Fruit fly (Drosophila melanogaster) whole organism, embryonic: ENCODE data around the gene Alh.

Experiments used
- Ada2b ChIP-seq: fragments of 200-800 bp; sonication (Bioruptor generic); IDR thresholded peaks from 2 replicates; pipeline ENCODE4 v1.3.6; 2022; ENCODE audit warnings: missing biosample characterization, missing genetic modification characterization
- Atf6 ChIP-seq: fragments of 200-800 bp; sonication (Bioruptor generic); IDR thresholded peaks from 2 replicates; pipeline ENCODE4 v1.3.6; 2022; ENCODE audit warnings: missing biosample characterization, missing genetic modification characterization
- BtbVII ChIP-seq: fragments of 200-800 bp; sonication (Bioruptor generic); optimal IDR thresholded peaks from 3 replicates; lab custom pipeline; 2017; ENCODE audit warnings: missing biosample characterization, mild to moderate bottlenecking, missing genetic modification characterization
- C15 ChIP-seq: fragments of 200-800 bp; sonication (Bioruptor generic); IDR thresholded peaks from 3 replicates; pipeline ENCODE4 v1.3.6; 2022; ENCODE audit warnings: missing biosample characterization, missing genetic modification characterization
- CG10209 ChIP-seq: fragments of 200-800 bp; sonication (Bioruptor generic); optimal IDR thresholded peaks from 3 replicates; lab custom pipeline; 2017; ENCODE audit warnings: missing biosample characterization, mild to moderate bottlenecking, missing genetic modification characterization, missing genetic modification reagents
- CG11504 ChIP-seq: fragments of 200-800 bp; sonication (Bioruptor generic); optimal IDR thresholded peaks from 3 replicates; lab custom pipeline; 2019; ENCODE audit warnings: missing biosample characterization, mild to moderate bottlenecking, missing genetic modification characterization, moderate library complexity
- CG11696 ChIP-seq: fragments of 200-800 bp; sonication (Bioruptor generic); IDR thresholded peaks from 2 replicates; pipeline ENCODE4 v1.3.6; 2022; ENCODE audit warnings: missing biosample characterization, missing genetic modification characterization
- CG12391 ChIP-seq: fragments of 200-800 bp; sonication (Bioruptor generic); optimal IDR thresholded peaks from 3 replicates; lab custom pipeline; 2018; ENCODE audit warnings: missing biosample characterization, mild to moderate bottlenecking, missing genetic modification characterization, moderate library complexity
- CG17186 ChIP-seq: fragments of 200-800 bp; sonication (Bioruptor generic); optimal IDR thresholded peaks from 3 replicates; lab custom pipeline; 2017; ENCODE audit warnings: missing biosample characterization, missing genetic modification reagents, missing genetic modification characterization
- CG17385 ChIP-seq: fragments of 200-800 bp; sonication (Bioruptor generic); optimal IDR thresholded peaks from 3 replicates; lab custom pipeline; 2018; ENCODE audit warnings: missing biosample characterization, mild to moderate bottlenecking, missing genetic modification characterization
- CG1792 ChIP-seq: fragments of 200-800 bp; sonication (Bioruptor generic); optimal IDR thresholded peaks from 2 replicates; lab custom pipeline; 2016; ENCODE audit warnings: missing biosample characterization, missing genetic modification characterization
- CG18011 ChIP-seq: fragments of 200-800 bp; sonication (Bioruptor generic); optimal IDR thresholded peaks from 2 replicates; lab custom pipeline; 2017; ENCODE audit warnings: missing biosample characterization, missing genetic modification characterization, mild to moderate bottlenecking, moderate library complexity, missing genotype
- CG18764 ChIP-seq: fragments of 200-800 bp; sonication (Bioruptor generic); optimal IDR thresholded peaks from 3 replicates; lab custom pipeline; 2016; ENCODE audit warnings: missing biosample characterization, missing genetic modification characterization
- CG2120 ChIP-seq: fragments of 200-800 bp; sonication (Bioruptor generic); optimal IDR thresholded peaks from 3 replicates; lab custom pipeline; 2016; ENCODE audit warnings: missing biosample characterization, missing genetic modification characterization
- CG42726 ChIP-seq: fragments of 200-800 bp; sonication (Bioruptor generic); IDR thresholded peaks from 2 replicates; pipeline ENCODE4 v1.3.6; 2022; ENCODE audit warnings: missing biosample characterization, missing genetic modification characterization; ENCODE audit not compliant: partially characterized antibody
- CG4282 ChIP-seq: fragments of 200-800 bp; sonication (Bioruptor generic); optimal IDR thresholded peaks from 2 replicates; lab custom pipeline; 2016; ENCODE audit warnings: missing biosample characterization, missing genetic modification characterization
- CG4360 ChIP-seq: fragments of 200-800 bp; sonication (Bioruptor generic); IDR thresholded peaks from 2 replicates; pipeline ENCODE4 v1.3.6; 2022; ENCODE audit warnings: missing biosample characterization, missing genetic modification characterization
- CHES-1-like ChIP-seq: fragments of 200-800 bp; sonication (Bioruptor generic); optimal IDR thresholded peaks from 2 replicates; lab custom pipeline; 2016; ENCODE audit warnings: missing biosample characterization, missing genetic modification characterization
- CTCF ChIP-seq: fragments of 200-800 bp; sonication (Bioruptor generic); optimal IDR thresholded peaks from 2 replicates; lab custom pipeline; 2017; ENCODE audit warnings: missing biosample characterization, mild to moderate bottlenecking, missing genetic modification characterization, moderate library complexity
- Elba2 ChIP-seq: fragments of 200-800 bp; sonication (Bioruptor generic); optimal IDR thresholded peaks from 3 replicates; lab custom pipeline; 2016; ENCODE audit warnings: missing biosample characterization, missing genetic modification characterization
- Ets65A ChIP-seq: fragments of 200-800 bp; sonication (Bioruptor generic); peaks from one replicate; lab custom pipeline; 2016; ENCODE audit warnings: missing biosample characterization, missing genetic modification characterization
- Lim3 ChIP-seq: fragments of 200-800 bp; sonication (Bioruptor generic); IDR thresholded peaks from 2 replicates; pipeline ENCODE4 v1.3.6; 2022; ENCODE audit warnings: missing biosample characterization, missing genetic modification characterization
- Med ChIP-seq: fragments of 200-800 bp; sonication (Bioruptor generic); peaks from one replicate; lab custom pipeline; 2016; ENCODE audit warnings: missing biosample characterization, missing genetic modification characterization, mild to moderate bottlenecking, inconsistent platforms, moderate library complexity
- Nf-YC ChIP-seq: fragments of 200-800 bp; optimal IDR thresholded peaks from 3 replicates; lab custom pipeline; 2019; ENCODE audit warnings: missing biosample characterization, mild to moderate bottlenecking, missing genetic modification characterization, moderate library complexity
- Opbp ChIP-seq: fragments of 200-800 bp; sonication (Bioruptor generic); IDR thresholded peaks from 3 replicates; pipeline ENCODE4 v1.3.6; 2022; ENCODE audit warnings: missing biosample characterization, missing genetic modification characterization; ENCODE audit not compliant: partially characterized antibody
- Ptx1 ChIP-seq: fragments of 200-800 bp; sonication (Bioruptor generic); IDR thresholded peaks from 2 replicates; pipeline ENCODE4 v1.3.6; 2022; ENCODE audit warnings: missing biosample characterization, missing genetic modification characterization
- Rx ChIP-seq: fragments of 200-800 bp; sonication (Bioruptor generic); IDR thresholded peaks from 2 replicates; pipeline ENCODE4 v1.3.6; 2022; ENCODE audit warnings: missing biosample characterization, missing genetic modification characterization
- abd-A ChIP-seq: fragments of 200-800 bp; sonication (Bioruptor generic); optimal IDR thresholded peaks from 3 replicates; lab custom pipeline; 2019; ENCODE audit warnings: missing biosample characterization, mild to moderate bottlenecking, missing genetic modification characterization, moderate library complexity
- ac ChIP-seq: fragments of 200-800 bp; sonication (Bioruptor generic); optimal IDR thresholded peaks from 3 replicates; lab custom pipeline; 2017; ENCODE audit warnings: missing biosample characterization, mild to moderate bottlenecking, missing genetic modification characterization
- amos ChIP-seq: fragments of 200-800 bp; sonication (Bioruptor generic); IDR thresholded peaks from 2 replicates; pipeline ENCODE4 v1.3.6; 2022; ENCODE audit warnings: missing biosample characterization, missing genetic modification characterization; ENCODE audit not compliant: partially characterized antibody
- cad ChIP-seq: fragments of >200 bp; optimal IDR thresholded peaks from 2 replicates; lab custom pipeline; 2017; ENCODE audit warnings: missing biosample characterization, missing genetic modification characterization
- cg ChIP-seq: fragments of 200-800 bp; sonication (Bioruptor generic); optimal IDR thresholded peaks from 3 replicates; lab custom pipeline; 2019; ENCODE audit warnings: missing biosample characterization, mild to moderate bottlenecking, missing genetic modification characterization, moderate library complexity
- chif ChIP-seq, 2 experiments: fragments of 200-800 bp; sonication (Bioruptor generic); optimal IDR thresholded peaks; 3 replicates each; lab custom pipeline; 2016; ENCODE audit warnings: missing biosample characterization in 2 of 2, missing genetic modification characterization in 2 of 2
- chm ChIP-seq: fragments of 200-800 bp; sonication (Bioruptor generic); IDR thresholded peaks from 2 replicates; pipeline ENCODE4 v1.3.6; 2022; ENCODE audit warnings: missing biosample characterization, missing genetic modification characterization
- da ChIP-seq: fragments of 200-800 bp; sonication (Bioruptor generic); optimal IDR thresholded peaks from 2 replicates; lab custom pipeline; 2016; ENCODE audit warnings: missing biosample characterization, missing genetic modification characterization
- insv ChIP-seq, 2 experiments: fragments of 200-800 bp; sonication (Bioruptor generic); optimal IDR thresholded peaks; 3 replicates each; lab custom pipeline; 2016 to 2018; ENCODE audit warnings: missing biosample characterization in 2 of 2, missing genetic modification characterization in 2 of 2
- kay ChIP-seq: fragments of 200-800 bp; sonication (Bioruptor generic); optimal IDR thresholded peaks from 2 replicates; lab custom pipeline; 2016; ENCODE audit warnings: missing biosample characterization, missing genetic modification characterization
- lab ChIP-seq: fragments of 200-800 bp; sonication (Bioruptor generic); optimal IDR thresholded peaks from 3 replicates; lab custom pipeline; 2017; ENCODE audit warnings: missing biosample characterization, missing genetic modification characterization, mild to moderate bottlenecking, moderate library complexity, missing genetic modification reagents
- nerfin-2 ChIP-seq: fragments of 200-800 bp; sonication (Bioruptor generic); IDR thresholded peaks from 2 replicates; pipeline ENCODE4 v1.3.6; 2022; ENCODE audit warnings: missing biosample characterization, missing genetic modification characterization; ENCODE audit not compliant: partially characterized antibody
- oc ChIP-seq: fragments of 200-800 bp; sonication (Bioruptor generic); optimal IDR thresholded peaks from 2 replicates; lab custom pipeline; 2018; ENCODE audit warnings: missing biosample characterization, mild to moderate bottlenecking, missing genetic modification characterization, moderate library complexity
- onecut ChIP-seq: fragments of 200-800 bp; sonication (Bioruptor generic); IDR thresholded peaks from 2 replicates; pipeline ENCODE4 v1.3.6; 2022; ENCODE audit warnings: missing biosample characterization, missing genetic modification characterization
- pros ChIP-seq: fragments of 200-800 bp; sonication (Bioruptor generic); optimal IDR thresholded peaks from 3 replicates; lab custom pipeline; 2019; ENCODE audit warnings: missing biosample characterization, mild to moderate bottlenecking, missing genetic modification characterization, moderate library complexity
- pzg ChIP-seq: fragments of 200-800 bp; sonication (Bioruptor generic); optimal IDR thresholded peaks from 3 replicates; lab custom pipeline; 2018; ENCODE audit warnings: missing biosample characterization, mild to moderate bottlenecking, missing genetic modification characterization, moderate library complexity
- ranshi ChIP-seq: fragments of 200-800 bp; sonication (Bioruptor generic); IDR thresholded peaks from 2 replicates; pipeline ENCODE4 v1.3.6; 2022; ENCODE audit warnings: missing biosample characterization, missing genetic modification characterization
- scrt ChIP-seq: fragments of 200-800 bp; sonication (Bioruptor generic); optimal IDR thresholded peaks from 2 replicates; lab custom pipeline; 2018; ENCODE audit warnings: missing biosample characterization, mild to moderate bottlenecking, missing genetic modification characterization, moderate library complexity
- sens ChIP-seq: fragments of 200-800 bp; sonication (Bioruptor generic); peaks from one replicate; lab custom pipeline; 2016; ENCODE audit warnings: missing biosample characterization, missing genetic modification characterization
- sens-2 ChIP-seq: fragments of 200-800 bp; sonication (Bioruptor generic); IDR thresholded peaks from 2 replicates; pipeline ENCODE4 v1.3.6; 2022; ENCODE audit warnings: missing biosample characterization, missing genetic modification characterization
- seq ChIP-seq: fragments of 200-800 bp; sonication (Bioruptor generic); IDR thresholded peaks from 2 replicates; pipeline ENCODE4 v1.3.6; 2022; ENCODE audit warnings: missing biosample characterization, missing genetic modification characterization
- twi ChIP-seq: fragments of 200-800 bp; optimal IDR thresholded peaks from 2 replicates; lab custom pipeline; 2019; ENCODE audit warnings: missing biosample characterization, mild to moderate bottlenecking, missing genetic modification characterization, moderate library complexity

Gene Alh

DNA sequence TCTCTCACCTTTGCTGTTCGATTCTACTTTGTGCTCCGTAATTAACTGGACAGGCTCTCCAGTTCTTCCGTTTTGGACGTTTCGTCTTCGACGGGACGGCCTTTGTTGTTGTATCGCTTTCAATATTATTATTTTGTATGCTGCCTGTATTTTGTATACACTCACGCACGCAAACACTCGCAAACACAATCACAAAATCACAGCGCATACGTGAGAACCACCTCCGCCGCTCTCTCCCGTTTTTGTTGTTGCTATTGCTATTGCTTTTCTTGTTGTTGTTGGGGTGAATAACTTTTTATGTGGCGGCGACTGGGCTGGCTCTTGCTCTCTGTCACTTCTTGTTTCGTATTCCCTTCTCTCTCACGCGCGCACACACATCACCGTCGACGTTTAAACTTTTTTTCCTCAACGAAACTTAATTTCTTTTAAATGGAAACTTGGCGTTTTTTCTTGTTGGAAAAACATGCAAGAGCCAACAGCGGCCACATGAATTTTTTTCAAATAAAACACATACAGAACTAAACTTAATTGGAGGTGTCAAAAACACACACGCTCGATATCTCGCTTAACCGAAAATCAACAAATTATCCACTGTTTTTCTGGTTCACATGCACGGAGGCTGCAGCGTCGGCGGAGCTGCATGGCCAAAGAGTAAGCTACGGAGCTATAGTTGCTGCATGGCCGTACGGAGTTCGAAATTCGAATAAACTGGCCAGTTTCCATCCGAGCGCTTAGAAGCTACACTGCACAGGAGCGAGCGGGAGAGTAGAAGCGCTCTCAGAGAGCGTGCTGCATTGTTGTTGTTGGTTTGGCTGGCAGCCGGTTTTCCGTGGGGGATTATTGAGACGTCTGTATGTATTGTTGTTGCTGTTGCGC lies 16.0 kb downstream of the Alh start (continued):
- TF ChIP-seq CTCF (no peak), C15 (GFP tag; lab: Robert Waterston, UW) (no peak), CG11504 (tag; lab: Kevin White, UChicago) (no peak), pzg (GFP tag; lab: Kevin White, UChicago) (no peak), CG42726 (GFP tag; lab: Robert Waterston, UW) (no peak), Lim3 (GFP tag; lab: Robert Waterston, UW) (no peak), CG1792 (GFP tag; lab: Kevin White, UChicago) (no peak), oc (tag; lab: Kevin White, UChicago) (peak; percentile 10), CG11696 (GFP tag; lab: Robert Waterston, UW) (no peak), pros (GFP tag; lab: Kevin White, UChicago) (no peak), insv (GFP tag; optimal IDR thresholded peaks at IDR 0.05; lab: Kevin White, UChicago) (peak in 1 of 2 experiments; percentile 48), kay (peak; percentile 22), CHES-1-like (GFP tag; lab: Kevin White, UChicago) (no peak), scrt (no peak), amos (no peak), Ptx1 (GFP tag; lab: Robert Waterston, UW) (no peak), Atf6 (GFP tag; lab: Robert Waterston, UW) (no peak), Med (GFP tag; lab: Kevin White, UChicago) (peak; percentile 74), lab (GFP tag; lab: Kevin White, UChicago) (no peak), abd-A (tag; lab: Kevin White, UChicago) (peak; percentile 68)

DNA sequence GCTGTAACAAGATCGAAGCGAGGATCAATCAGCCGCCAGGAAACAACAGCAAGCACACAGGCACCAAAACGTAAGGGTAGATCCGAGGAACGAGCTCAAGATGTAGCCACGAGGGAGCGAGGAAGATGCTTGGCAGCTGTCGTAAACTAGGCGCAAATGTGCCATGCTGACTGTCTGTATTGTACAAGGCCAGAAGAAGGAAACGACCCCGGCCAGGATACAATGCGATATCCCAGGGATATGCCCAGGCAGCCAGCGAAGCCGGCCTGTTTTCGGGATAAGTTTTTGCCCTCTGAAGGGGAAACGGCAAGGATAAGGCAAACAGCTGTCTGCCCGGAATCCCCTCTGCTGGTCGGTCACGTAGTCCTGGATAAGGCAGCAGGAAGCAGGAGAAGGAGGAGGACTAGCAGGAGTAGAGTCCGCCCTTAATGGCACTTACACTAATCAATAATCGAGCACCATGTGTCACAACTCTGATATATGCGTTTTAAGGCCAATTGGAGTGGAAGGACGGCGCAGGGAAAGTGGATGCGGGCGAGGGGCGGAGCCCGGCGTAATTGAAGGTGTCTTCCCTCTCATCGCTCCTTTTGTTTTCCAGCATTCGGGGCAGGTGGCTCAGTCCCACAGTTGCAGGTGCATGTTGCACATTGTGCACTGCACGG lies 18.4 kb downstream of the Alh start:
- TF ChIP-seq ac (GFP tag; lab: Kevin White, UChicago) (peak; percentile 84), Ada2b (GFP tag; lab: Robert Waterston, UW) (no peak), CG12391 (tag; lab: Kevin White, UChicago) (no peak), CG18011 (no peak), Elba2 (GFP tag; lab: Kevin White, UChicago) (peak; percentile 18), da (GFP tag; lab: Kevin White, UChicago) (peak; percentile 30), twi (peak; percentile 93), Rx (GFP tag; lab: Robert Waterston, UW) (no peak), CG17186 (GFP tag; lab: Kevin White, UChicago) (no peak), CG2120 (GFP tag; lab: Kevin White, UChicago) (no peak), Nf-YC (no peak), CG18764 (GFP tag; lab: Kevin White, UChicago) (no peak), nerfin-2 (GFP tag; lab: Robert Waterston, UW) (no peak), chm (GFP tag; lab: Robert Waterston, UW) (no peak), Med (GFP tag; lab: Kevin White, UChicago) (peak; percentile 9), sens-2 (no peak), ranshi (no peak), Ets65A (GFP tag; lab: Kevin White, UChicago) (peak; percentile 14), onecut (GFP tag; lab: Robert Waterston, UW) (peak; percentile 43; the same call in 1 of the 2 replicates), cg (GFP tag; lab: Kevin White, UChicago) (no peak), sens (peak; percentile 70), CG4360 (GFP tag; lab: Robert Waterston, UW) (0 out of 2 replicates have a peak, but pooled peaks have one; percentile 22), chif (GFP tag; optimal IDR thresholded peaks at IDR 0.05; lab: Kevin White, UChicago) (no peak), CG10209 (GFP tag; lab: Kevin White, UChicago) (no peak), CG17385 (GFP tag; lab: Kevin White, UChicago) (no peak), seq (no peak), CG4282 (GFP tag; lab: Kevin White, UChicago) (no peak), BtbVII (GFP tag; lab: Kevin White, UChicago) (no peak), Opbp (GFP tag; lab: Robert Waterston, UW) (no peak), cad (GFP tag; lab: Kevin White, UChicago) (peak; percentile 49)
